Comparison of ENCODE assay signal across 1 fruit fly cellular context in genomic region chrX:8141353-8142066, dm6.
TF ChIP-seq lines count a peak whose summit lies in the region.

No protein-coding gene starts in this region.

TF ChIP-seq in whole organism, embryonic, 481 proteins besides CTCF, POLR2A, EP300 and RAD21 (continued from another document and continues in another):
- TF ChIP-seq CG11247 (GFP tag; IDR thresholded peaks at IDR 0.05; lab: Robert Waterston, UW) (no peak), CG2875 (GFP tag; optimal IDR thresholded peaks at IDR 0.05; lab: Kevin White, UChicago) (no peak), CG32772 (GFP tag; IDR thresholded peaks at IDR 0.05; lab: Robert Waterston, UW) (no peak), CG14050 (GFP tag; IDR thresholded peaks at IDR 0.05; lab: Robert Waterston, UW) (no peak), unpg (GFP tag; optimal IDR thresholded peaks at IDR 0.05; lab: Kevin White, UChicago) (peak; percentile 28), Nf-YA (GFP tag; IDR thresholded peaks at IDR 0.05; lab: Robert Waterston, UW) (no peak), CG12071 (GFP tag; optimal IDR thresholded peaks at IDR 0.05; lab: Kevin White, UChicago) (no peak), row (GFP tag; IDR thresholded peaks at IDR 0.05; lab: Robert Waterston, UW) (0 out of 3 replicates have a peak, but pooled peaks have one; percentile 24), Sry-δ (GFP tag; optimal IDR thresholded peaks at IDR 0.05; lab: Kevin White, UChicago) (no peak), bab2 (GFP tag; optimal IDR thresholded peaks at IDR 0.05; lab: Kevin White, UChicago) (peak; percentile 5), Bgb (GFP tag; IDR thresholded peaks at IDR 0.05; lab: Robert Waterston, UW; ENCODE audit: partially characterized antibody) (peak; percentile 35; the same call in 1 of the 2 replicates), slbo (GFP tag; IDR thresholded peaks at IDR 0.05; lab: Robert Waterston, UW) (peak; percentile 41; the same call in 1 of the 2 replicates), vnd (GFP tag; IDR thresholded peaks at IDR 0.05; lab: Robert Waterston, UW; ENCODE audit: partially characterized antibody) (no peak), dpn (GFP tag; optimal IDR thresholded peaks at IDR 0.05; lab: Kevin White, UChicago) (peak in 1 of 2 experiments; percentile 57), zfh2 (GFP tag; optimal IDR thresholded peaks at IDR 0.05; lab: Kevin White, UChicago) (peak; percentile 24), fd3F (GFP tag; optimal IDR thresholded peaks at IDR 0.05; lab: Kevin White, UChicago) (no peak), CG11504 (tag; optimal IDR thresholded peaks at IDR 0.05; lab: Kevin White, UChicago) (peak; percentile 24), ewg (GFP tag; optimal IDR thresholded peaks at IDR 0.05; lab: Kevin White, UChicago) (no peak), Six4 (GFP tag; optimal IDR thresholded peaks at IDR 0.05; lab: Kevin White, UChicago) (no peak), CG12236 (GFP tag; optimal IDR thresholded peaks at IDR 0.05; lab: Kevin White, UChicago) (no peak), CG7745 (tag; optimal IDR thresholded peaks at IDR 0.05; lab: Kevin White, UChicago) (no peak), chn (GFP tag; optimal IDR thresholded peaks at IDR 0.05; lab: Kevin White, UChicago) (peak; percentile 27), Antp (GFP tag; optimal IDR thresholded peaks at IDR 0.05; lab: Kevin White, UChicago) (peak; percentile 28), Vsx1 (GFP tag; optimal IDR thresholded peaks at IDR 0.05; lab: Kevin White, UChicago) (no peak), Camta (GFP tag; optimal IDR thresholded peaks at IDR 0.05; lab: Kevin White, UChicago) (no peak), Hey (tag; optimal IDR thresholded peaks at IDR 0.05; lab: Kevin White, UChicago) (no peak), schlank (tag; optimal IDR thresholded peaks at IDR 0.05; lab: Kevin White, UChicago) (no peak), HLH54F (GFP tag; optimal IDR thresholded peaks at IDR 0.05; lab: Kevin White, UChicago) (peak; percentile 23), CG13894 (tag; optimal IDR thresholded peaks at IDR 0.05; lab: Kevin White, UChicago) (no peak), lov (optimal IDR thresholded peaks at IDR 0.05; lab: Kevin White, UChicago) (no peak), lov (GFP tag; IDR thresholded peaks at IDR 0.05; lab: Robert Waterston, UW) (peak; percentile 29; the same call in 1 of the 3 replicates), sisA (GFP tag; IDR thresholded peaks at IDR 0.05; lab: Robert Waterston, UW) (no peak), CG4617 (GFP tag; optimal IDR thresholded peaks at IDR 0.05; lab: Kevin White, UChicago; ENCODE audit: borderline replicate concordance) (no peak), CG5180 (GFP tag; optimal IDR thresholded peaks at IDR 0.05; lab: Kevin White, UChicago) (no peak), Atf-2 (GFP tag; optimal IDR thresholded peaks at IDR 0.05; lab: Kevin White, UChicago) (peak; percentile 5), zen2 (GFP tag; IDR thresholded peaks at IDR 0.05; lab: Robert Waterston, UW; ENCODE audit: partially characterized antibody) (no peak), nerfin-2 (GFP tag; IDR thresholded peaks at IDR 0.05; lab: Robert Waterston, UW; ENCODE audit: partially characterized antibody) (no peak), emc (GFP tag; optimal IDR thresholded peaks at IDR 0.05; lab: Kevin White, UChicago) (no peak), gce (GFP tag; IDR thresholded peaks at IDR 0.05; lab: Robert Waterston, UW) (no peak), CG2712 (tag; optimal IDR thresholded peaks at IDR 0.05; lab: Kevin White, UChicago) (peak; percentile 23), CG13775 (GFP tag; optimal IDR thresholded peaks at IDR 0.05; lab: Kevin White, UChicago) (peak; percentile 27), psq (GFP tag; optimal IDR thresholded peaks at IDR 0.05; lab: Kevin White, UChicago) (no peak), Hr78 (GFP tag; optimal IDR thresholded peaks at IDR 0.05; lab: Kevin White, UChicago) (no peak), pita (GFP tag; optimal IDR thresholded peaks at IDR 0.05; lab: Kevin White, UChicago) (no peak), Abd-B (GFP tag; optimal IDR thresholded peaks at IDR 0.05; lab: Kevin White, UChicago) (no peak), mam (GFP tag; optimal IDR thresholded peaks at IDR 0.05; lab: Kevin White, UChicago) (peak; percentile 51), Poxn (GFP tag; IDR thresholded peaks at IDR 0.05; lab: Robert Waterston, UW) (no peak), nerfin-1 (tag; optimal IDR thresholded peaks at IDR 0.05; lab: Kevin White, UChicago) (peak; percentile 72), ci (GFP tag; IDR thresholded peaks at IDR 0.05; lab: Robert Waterston, UW) (0 out of 3 replicates have a peak, but pooled peaks have one; percentile 48), CG10565 (GFP tag; optimal IDR thresholded peaks at IDR 0.05; lab: Kevin White, UChicago) (no peak), amos (GFP tag; IDR thresholded peaks at IDR 0.05; lab: Robert Waterston, UW; ENCODE audit: partially characterized antibody) (no peak), Lim3 (GFP tag; IDR thresholded peaks at IDR 0.05; lab: Robert Waterston, UW) (no peak), pzg (GFP tag; optimal IDR thresholded peaks at IDR 0.05; lab: Kevin White, UChicago) (no peak), NC2β (GFP tag; optimal IDR thresholded peaks at IDR 0.05; lab: Kevin White, UChicago) (no peak), CG4854 (GFP tag; optimal IDR thresholded peaks at IDR 0.05; lab: Kevin White, UChicago) (no peak), ind (GFP tag; optimal IDR thresholded peaks at IDR 0.05; lab: Kevin White, UChicago) (peak; percentile 10), ERR (GFP tag; optimal IDR thresholded peaks at IDR 0.05; lab: Kevin White, UChicago) (no peak), Hmr (GFP tag; optimal IDR thresholded peaks at IDR 0.05; lab: Kevin White, UChicago) (peak; percentile 29), rib (GFP tag; IDR thresholded peaks at IDR 0.05; lab: Robert Waterston, UW) (no peak), kni (GFP tag; optimal IDR thresholded peaks at IDR 0.05; lab: Kevin White, UChicago) (peak; percentile 60), CG33213 (GFP tag; optimal IDR thresholded peaks at IDR 0.05; lab: Kevin White, UChicago) (no peak), aop (GFP tag; IDR thresholded peaks at IDR 0.05; lab: Robert Waterston, UW) (no peak), toy (GFP tag; IDR thresholded peaks at IDR 0.05; lab: Robert Waterston, UW) (no peak), sens (GFP tag; lab: Kevin White, UChicago) (peak; percentile 92), CG13123 (GFP tag; optimal IDR thresholded peaks at IDR 0.05; lab: Kevin White, UChicago) (no peak), Optix (GFP tag; IDR thresholded peaks at IDR 0.05; lab: Robert Waterston, UW) (no peak), CG7786 (GFP tag; optimal IDR thresholded peaks at IDR 0.05; lab: Kevin White, UChicago) (peak; percentile 36), CG7987 (GFP tag; optimal IDR thresholded peaks at IDR 0.05; lab: Kevin White, UChicago) (no peak), ato (GFP tag; IDR thresholded peaks at IDR 0.05; lab: Robert Waterston, UW; ENCODE audit: partially characterized antibody) (no peak), ase (GFP tag; IDR thresholded peaks at IDR 0.05; lab: Robert Waterston, UW) (no peak), her (GFP tag; optimal IDR thresholded peaks at IDR 0.05; lab: Kevin White, UChicago) (peak; percentile 29), CG1647 (GFP tag; optimal IDR thresholded peaks at IDR 0.05; lab: Kevin White, UChicago) (no peak), sna (GFP tag; IDR thresholded peaks at IDR 0.05; lab: Robert Waterston, UW; ENCODE audit: partially characterized antibody) (no peak), Kr (GFP tag; optimal IDR thresholded peaks at IDR 0.05; lab: Kevin White, UChicago) (no peak), Ptx1 (GFP tag; IDR thresholded peaks at IDR 0.05; lab: Robert Waterston, UW) (no peak), bsh (GFP tag; optimal IDR thresholded peaks at IDR 0.05; lab: Kevin White, UChicago) (peak in 1 of 2 experiments; percentile 4), CG8089 (GFP tag; optimal IDR thresholded peaks at IDR 0.05; lab: Kevin White, UChicago) (peak; percentile 25), mld (GFP tag; IDR thresholded peaks at IDR 0.05; lab: Robert Waterston, UW; ENCODE audit: partially characterized antibody) (no peak), CG17829 (tag; optimal IDR thresholded peaks at IDR 0.05; lab: Kevin White, UChicago) (no peak), CG1603 (tag; optimal IDR thresholded peaks at IDR 0.05; lab: Kevin White, UChicago) (peak; percentile 37), sim (GFP tag; IDR thresholded peaks at IDR 0.05; lab: Robert Waterston, UW) (no peak), otp (GFP tag; IDR thresholded peaks at IDR 0.05; lab: Robert Waterston, UW) (no peak), Ada2b (GFP tag; IDR thresholded peaks at IDR 0.05; lab: Robert Waterston, UW) (no peak), CG17359 (tag; optimal IDR thresholded peaks at IDR 0.05; lab: Kevin White, UChicago) (no peak), CG9215 (GFP tag; IDR thresholded peaks at IDR 0.05; lab: Robert Waterston, UW) (no peak), CG6654 (GFP tag; optimal IDR thresholded peaks at IDR 0.05; lab: Kevin White, UChicago) (no peak), CG15269 (tag; optimal IDR thresholded peaks at IDR 0.05; lab: Kevin White, UChicago) (peak; percentile 3), Chrac-16 (GFP tag; optimal IDR thresholded peaks at IDR 0.05; lab: Kevin White, UChicago) (no peak), grau (tag; optimal IDR thresholded peaks at IDR 0.05; lab: Kevin White, UChicago) (no peak), CG14667 (GFP tag; IDR thresholded peaks at IDR 0.05; lab: Robert Waterston, UW) (no peak), Drgx (GFP tag; IDR thresholded peaks at IDR 0.05; lab: Robert Waterston, UW) (peak; percentile 42; the same call in 1 of the 2 replicates), CG15601 (tag; optimal IDR thresholded peaks at IDR 0.05; lab: Kevin White, UChicago) (no peak), gt (GFP tag; IDR thresholded peaks at IDR 0.05; lab: Robert Waterston, UW) (no peak), CG30403 (GFP tag; optimal IDR thresholded peaks at IDR 0.05; lab: Kevin White, UChicago) (peak; percentile 9), CG11398 (GFP tag; optimal IDR thresholded peaks at IDR 0.05; lab: Kevin White, UChicago) (no peak), CG1233 (GFP tag; optimal IDR thresholded peaks at IDR 0.05; lab: Kevin White, UChicago) (no peak), pan (optimal IDR thresholded peaks at IDR 0.05; lab: Kevin White, UChicago) (no peak), pan (GFP tag; optimal IDR thresholded peaks at IDR 0.05 in 1 of 2, IDR thresholded peaks at IDR 0.05 in 1 of 2) (no peak), CG10147 (GFP tag; optimal IDR thresholded peaks at IDR 0.05; lab: Kevin White, UChicago) (no peak), ftz-f1 (GFP tag; optimal IDR thresholded peaks at IDR 0.05; lab: Kevin White, UChicago) (no peak), CG14441 (GFP tag; IDR thresholded peaks at IDR 0.05; lab: Robert Waterston, UW) (no peak), CG10274 (GFP tag; optimal IDR thresholded peaks at IDR 0.05; lab: Kevin White, UChicago) (no peak), gcm (GFP tag; optimal IDR thresholded peaks at IDR 0.05; lab: Kevin White, UChicago) (no peak), gem (tag; optimal IDR thresholded peaks at IDR 0.05; lab: Kevin White, UChicago) (peak; percentile 46), CG31224 (GFP tag; IDR thresholded peaks at IDR 0.05; lab: Robert Waterston, UW) (no peak), gsb-n (tag; optimal IDR thresholded peaks at IDR 0.05; lab: Kevin White, UChicago) (no peak), CG17186 (GFP tag; optimal IDR thresholded peaks at IDR 0.05; lab: Kevin White, UChicago) (no peak), CG4404 (GFP tag; IDR thresholded peaks at IDR 0.05; lab: Robert Waterston, UW) (no peak), stwl (tag; optimal IDR thresholded peaks at IDR 0.05; lab: Kevin White, UChicago) (no peak), CG9932 (GFP tag; IDR thresholded peaks at IDR 0.05; lab: Robert Waterston, UW) (peak; percentile 37; the same call in 1 of the 2 replicates), CG18476 (GFP tag; optimal IDR thresholded peaks at IDR 0.05; lab: Kevin White, UChicago) (no peak), phol (tag; optimal IDR thresholded peaks at IDR 0.05; lab: Kevin White, UChicago) (no peak), CG16863 (GFP tag; optimal IDR thresholded peaks at IDR 0.05; lab: Kevin White, UChicago) (peak; percentile 22), CG5953 (GFP tag; IDR thresholded peaks at IDR 0.05; lab: Robert Waterston, UW) (no peak), dmrt99B (tag; optimal IDR thresholded peaks at IDR 0.05; lab: Kevin White, UChicago) (peak; percentile 24), pum (GFP tag; optimal IDR thresholded peaks at IDR 0.05; lab: Kevin White, UChicago) (no peak), Ravus (GFP tag; IDR thresholded peaks at IDR 0.05; lab: Robert Waterston, UW) (no peak), Doc3 (GFP tag; IDR thresholded peaks at IDR 0.05; lab: Robert Waterston, UW; ENCODE audit: partially characterized antibody) (no peak), ttk (GFP tag; IDR thresholded peaks at IDR 0.05; lab: Robert Waterston, UW) (no peak), usp (GFP tag; optimal IDR thresholded peaks at IDR 0.05; lab: Kevin White, UChicago) (no peak), Oaz (GFP tag; IDR thresholded peaks at IDR 0.05; lab: Robert Waterston, UW) (no peak), Hr39 (optimal IDR thresholded peaks at IDR 0.05; lab: Kevin White, UChicago) (no peak), CG10321 (GFP tag; IDR thresholded peaks at IDR 0.05; lab: Robert Waterston, UW) (peak; percentile 90), Eip74EF (GFP tag; optimal IDR thresholded peaks at IDR 0.05; lab: Kevin White, UChicago) (no peak), lbe (GFP tag; optimal IDR thresholded peaks at IDR 0.05; lab: Kevin White, UChicago) (no peak), yki (optimal IDR thresholded peaks at IDR 0.05; lab: Kevin White, UChicago) (no peak), MBD-R2 (GFP tag; IDR thresholded peaks at IDR 0.05; lab: Robert Waterston, UW) (no peak), CG4282 (GFP tag; optimal IDR thresholded peaks at IDR 0.05; lab: Kevin White, UChicago) (no peak), org-1 (GFP tag; optimal IDR thresholded peaks at IDR 0.05; lab: Kevin White, UChicago) (peak; percentile 39), tio (GFP tag; optimal IDR thresholded peaks at IDR 0.05; lab: Kevin White, UChicago) (no peak), tap (tag; optimal IDR thresholded peaks at IDR 0.05; lab: Kevin White, UChicago) (no peak), CG6175 (GFP tag; IDR thresholded peaks at IDR 0.05; lab: Robert Waterston, UW) (no peak), fru (optimal IDR thresholded peaks at IDR 0.05; lab: Kevin White, UChicago) (no peak), crp (GFP tag; optimal IDR thresholded peaks at IDR 0.05; lab: Kevin White, UChicago) (no peak), CG11723 (GFP tag; optimal IDR thresholded peaks at IDR 0.05; lab: Kevin White, UChicago) (no peak), CG9437 (GFP tag; optimal IDR thresholded peaks at IDR 0.05; lab: Kevin White, UChicago) (no peak), HHEX (GFP tag; optimal IDR thresholded peaks at IDR 0.05; lab: Kevin White, UChicago) (no peak)
